Fruit fly (Drosophila melanogaster): ENCODE data around the gene w-cup.

Gene w-cup

dm6 chr2L:10616767-10617166 lies 39.2 kb upstream of the w-cup start (continued):
- TF ChIP-seq CG6163 (GFP tag; IDR thresholded peaks at IDR 0.05) (peak; percentile 95), CG16779 (tag; optimal IDR thresholded peaks at IDR 0.05) (peak; percentile 52), CG10631 (GFP tag; optimal IDR thresholded peaks at IDR 0.05) (peak; percentile 90), topi (GFP tag; optimal IDR thresholded peaks at IDR 0.05) (peak; percentile 64), dac (GFP tag; optimal IDR thresholded peaks at IDR 0.05) (peak; percentile 71), CG6808 (GFP tag; optimal IDR thresholded peaks at IDR 0.05) (peak; percentile 85), dsx (GFP tag; optimal IDR thresholded peaks at IDR 0.05; ENCODE audit: poor library complexity, severe bottlenecking) (peak; percentile 92), CG3032 (tag; optimal IDR thresholded peaks at IDR 0.05) (peak; percentile 89), lz (GFP tag; optimal IDR thresholded peaks at IDR 0.05) (peak; percentile 67), pdm3 (GFP tag; optimal IDR thresholded peaks at IDR 0.05) (peak; percentile 88), CG11294 (GFP tag; IDR thresholded peaks at IDR 0.05) (peak; percentile 92), eg (GFP tag; IDR thresholded peaks at IDR 0.05) (peak; percentile 96), esn (GFP tag; optimal IDR thresholded peaks at IDR 0.05) (no peak), fd85E (GFP tag; optimal IDR thresholded peaks at IDR 0.05) (peak; percentile 15), Hr4 (GFP tag; optimal IDR thresholded peaks at IDR 0.05) (peak; percentile 86), Ets21C (GFP tag; optimal IDR thresholded peaks at IDR 0.05) (peak; percentile 19), CG6276 (GFP tag; optimal IDR thresholded peaks at IDR 0.05) (peak; percentile 84), CG9139 (GFP tag; optimal IDR thresholded peaks at IDR 0.05) (peak; percentile 79), CG7368 (GFP tag; optimal IDR thresholded peaks at IDR 0.05) (peak; percentile 76), CG31627 (GFP tag; optimal IDR thresholded peaks at IDR 0.05) (peak; percentile 43), Hr38 (GFP tag; optimal IDR thresholded peaks at IDR 0.05) (no peak), ss (GFP tag; optimal IDR thresholded peaks at IDR 0.05) (peak; percentile 79 to 85), CG8119 (GFP tag; IDR thresholded peaks at IDR 0.05) (peak; percentile 94)

dm6 chr2L:10615889-10616288 lies 38.3 kb upstream of the w-cup start:
- TF ChIP-seq Eip75B (GFP tag; optimal IDR thresholded peaks at IDR 0.05) (peak; percentile 67), Eip78C (GFP tag) (peak; percentile 92), CG1621 (tag; optimal IDR thresholded peaks at IDR 0.05) (peak; percentile 15), cyc (GFP tag; optimal IDR thresholded peaks at IDR 0.05) (peak; percentile 48), esn (GFP tag; optimal IDR thresholded peaks at IDR 0.05) (peak; percentile 79), CG16779 (tag; optimal IDR thresholded peaks at IDR 0.05) (peak; percentile 24), CG10669 (GFP tag; optimal IDR thresholded peaks at IDR 0.05) (peak; percentile 47), pdm3 (GFP tag; optimal IDR thresholded peaks at IDR 0.05) (peak; percentile 66), fkh (GFP tag; optimal IDR thresholded peaks at IDR 0.05) (no peak), ss (GFP tag; optimal IDR thresholded peaks at IDR 0.05) (peak; percentile 6 to 44), CG34406 (GFP tag; optimal IDR thresholded peaks at IDR 0.05) (peak; percentile 71), Blimp-1 (GFP tag; optimal IDR thresholded peaks at IDR 0.05) (peak; percentile 50), CG6854 (GFP tag; optimal IDR thresholded peaks at IDR 0.05) (peak; percentile 37), Hr4 (GFP tag; optimal IDR thresholded peaks at IDR 0.05) (peak; percentile 36), CG15336 (GFP tag; IDR thresholded peaks at IDR 0.05) (peak; percentile 62), fd59A (GFP tag; optimal IDR thresholded peaks at IDR 0.05) (peak; percentile 56), Eip93F (GFP tag; optimal IDR thresholded peaks at IDR 0.05) (no peak), CG31627 (GFP tag; optimal IDR thresholded peaks at IDR 0.05) (peak; percentile 55), dac (GFP tag; optimal IDR thresholded peaks at IDR 0.05) (no peak), svp (GFP tag) (peak; percentile 88), Hr38 (GFP tag; optimal IDR thresholded peaks at IDR 0.05) (no peak), Sox102F (GFP tag; optimal IDR thresholded peaks at IDR 0.05) (peak; percentile 72), acj6 (GFP tag; optimal IDR thresholded peaks at IDR 0.05) (peak; percentile 66), fd85E (GFP tag; optimal IDR thresholded peaks at IDR 0.05) (no peak), CG8319 (GFP tag; optimal IDR thresholded peaks at IDR 0.05) (peak; percentile 36), CG7368 (GFP tag; optimal IDR thresholded peaks at IDR 0.05) (peak; percentile 30), CG9139 (GFP tag; optimal IDR thresholded peaks at IDR 0.05) (no peak), Ets21C (GFP tag; optimal IDR thresholded peaks at IDR 0.05) (peak; percentile 39), topi (GFP tag; optimal IDR thresholded peaks at IDR 0.05) (peak; percentile 71), CG4318 (GFP tag; optimal IDR thresholded peaks at IDR 0.05) (peak; percentile 15), CG10631 (GFP tag; optimal IDR thresholded peaks at IDR 0.05) (peak; percentile 63), Ets96B (tag; optimal IDR thresholded peaks at IDR 0.05) (peak; percentile 59), Sox15 (GFP tag; optimal IDR thresholded peaks at IDR 0.05) (peak; percentile 30), CG6808 (GFP tag; optimal IDR thresholded peaks at IDR 0.05) (peak; percentile 42), Hr39 (GFP tag; optimal IDR thresholded peaks at IDR 0.05) (peak; percentile 55), Gug (GFP tag; IDR thresholded peaks at IDR 0.05) (no peak), CG8119 (GFP tag; IDR thresholded peaks at IDR 0.05) (peak; percentile 77), CG11902 (GFP tag; optimal IDR thresholded peaks at IDR 0.05) (no peak), lz (GFP tag; optimal IDR thresholded peaks at IDR 0.05) (peak; percentile 66), net (GFP tag; optimal IDR thresholded peaks at IDR 0.05) (peak; percentile 62), CG3919 (GFP tag; optimal IDR thresholded peaks at IDR 0.05) (peak; percentile 62)

All from whole organism, prepupa.